Fruit fly (Drosophila melanogaster) whole organism, prepupa: Measurements from ENCODE around the gene RecQ5.

Experiments
- CG10631 ChIP-seq: fragments of 200-800 bp; sonication (Bioruptor generic); optimal IDR thresholded peaks from 2 replicates; lab custom pipeline; 2016; ENCODE audit warnings: missing biosample characterization, missing genetic modification characterization
- CG10669 ChIP-seq: fragments of 200-800 bp; sonication (Bioruptor generic); optimal IDR thresholded peaks from 3 replicates; lab custom pipeline; 2018; ENCODE audit warnings: missing biosample characterization, mild to moderate bottlenecking, missing genetic modification characterization, moderate library complexity
- CG11294 ChIP-seq: fragments of 200-800 bp; sonication (Bioruptor generic); IDR thresholded peaks from 2 replicates; pipeline ENCODE4 v1.3.6; 2022; ENCODE audit warnings: missing biosample characterization, missing genetic modification characterization
- CG11902 ChIP-seq: fragments of 200-800 bp; sonication (Bioruptor generic); optimal IDR thresholded peaks from 3 replicates; lab custom pipeline; 2016; ENCODE audit warnings: missing biosample characterization, missing genetic modification characterization
- CG16779 ChIP-seq: fragments of 200-800 bp; sonication (Bioruptor generic); optimal IDR thresholded peaks from 3 replicates; lab custom pipeline; 2017; ENCODE audit warnings: missing biosample characterization, mild to moderate bottlenecking, missing genetic modification characterization
- CG3032 ChIP-seq: fragments of 200-800 bp; optimal IDR thresholded peaks from 2 replicates; lab custom pipeline; 2019; ENCODE audit warnings: missing biosample characterization, mild to moderate bottlenecking, missing genetic modification characterization, moderate library complexity
- CG31627 ChIP-seq: fragments of 200-800 bp; sonication (Bioruptor generic); optimal IDR thresholded peaks from 3 replicates; lab custom pipeline; 2016; ENCODE audit warnings: missing biosample characterization, missing genetic modification characterization
- CG32006 ChIP-seq: fragments of 200-800 bp; sonication (Bioruptor generic); optimal IDR thresholded peaks from 3 replicates; lab custom pipeline; 2017; ENCODE audit warnings: missing biosample characterization, mild to moderate bottlenecking, missing genetic modification characterization
- CG34406 ChIP-seq: fragments of 200-800 bp; sonication (Bioruptor generic); optimal IDR thresholded peaks from 3 replicates; lab custom pipeline; 2016; ENCODE audit warnings: missing biosample characterization, missing genetic modification characterization
- CG3919 ChIP-seq: fragments of 200-800 bp; sonication (Bioruptor generic); optimal IDR thresholded peaks from 3 replicates; lab custom pipeline; 2016; ENCODE audit warnings: missing biosample characterization, missing genetic modification characterization
- CG6163 ChIP-seq: fragments of 200-800 bp; sonication (Bioruptor generic); IDR thresholded peaks from 3 replicates; pipeline ENCODE4 v1.3.6; 2022; ENCODE audit warnings: missing biosample characterization, missing genetic modification characterization
- CG6276 ChIP-seq: fragments of 200-800 bp; sonication (Bioruptor generic); optimal IDR thresholded peaks from 2 replicates; lab custom pipeline; 2017; ENCODE audit warnings: missing biosample characterization, mild to moderate bottlenecking, missing genetic modification characterization
- CG6792 ChIP-seq: fragments of 200-800 bp; sonication (Bioruptor generic); optimal IDR thresholded peaks from 3 replicates; lab custom pipeline; 2016; ENCODE audit warnings: missing biosample characterization, missing genetic modification characterization
- CG6808 ChIP-seq: fragments of 200-800 bp; sonication (Bioruptor generic); optimal IDR thresholded peaks from 3 replicates; lab custom pipeline; 2017; ENCODE audit warnings: missing biosample characterization, missing genetic modification characterization, mild to moderate bottlenecking, moderate library complexity, missing genetic modification reagents
- CG7368 ChIP-seq: fragments of 200-800 bp; sonication (Bioruptor generic); optimal IDR thresholded peaks from 3 replicates; lab custom pipeline; 2016; ENCODE audit warnings: missing biosample characterization, missing genetic modification characterization
- CG8119 ChIP-seq: fragments of 200-800 bp; sonication (Bioruptor generic); IDR thresholded peaks from 3 replicates; pipeline ENCODE4 v1.3.6; 2022; ENCODE audit warnings: missing biosample characterization, missing genetic modification characterization
- CG8319 ChIP-seq: fragments of 200-800 bp; sonication (Bioruptor generic); optimal IDR thresholded peaks from 3 replicates; lab custom pipeline; 2016; ENCODE audit warnings: missing biosample characterization, missing genetic modification characterization
- CG8632 ChIP-seq: fragments of 200-800 bp; sonication (Bioruptor generic); optimal IDR thresholded peaks from 3 replicates; lab custom pipeline; 2016; ENCODE audit warnings: missing biosample characterization, missing genetic modification characterization
- Eip75B ChIP-seq: fragments of 200-800 bp; sonication (Bioruptor generic); optimal IDR thresholded peaks from 3 replicates; lab custom pipeline; 2016; ENCODE audit warnings: missing biosample characterization, missing genetic modification characterization
- Eip78C ChIP-seq: fragments of 200-800 bp; sonication (Bioruptor generic); peaks from one replicate; lab custom pipeline; 2016; ENCODE audit warnings: missing biosample characterization, missing genetic modification characterization
- Ets21C ChIP-seq: fragments of 200-800 bp; sonication (Bioruptor generic); optimal IDR thresholded peaks from 3 replicates; lab custom pipeline; 2016; ENCODE audit warnings: missing biosample characterization, missing genetic modification characterization
- Ets96B ChIP-seq: fragments of 200-800 bp; optimal IDR thresholded peaks from 2 replicates; lab custom pipeline; 2019; ENCODE audit warnings: missing biosample characterization, mild to moderate bottlenecking, missing genetic modification characterization, moderate library complexity
- Gug ChIP-seq: fragments of 200-800 bp; sonication (Bioruptor generic); IDR thresholded peaks from 2 replicates; pipeline ENCODE4 v1.3.6; 2022; ENCODE audit warnings: missing biosample characterization, missing genetic modification characterization
- Hr39 ChIP-seq: fragments of 200-800 bp; sonication (Bioruptor generic); optimal IDR thresholded peaks from 2 replicates; lab custom pipeline; 2016; ENCODE audit warnings: missing biosample characterization, missing genetic modification characterization
- Hr4 ChIP-seq: fragments of 200-800 bp; sonication (Bioruptor generic); optimal IDR thresholded peaks from 3 replicates; lab custom pipeline; 2016; ENCODE audit warnings: missing biosample characterization, missing genetic modification characterization
- Met ChIP-seq: fragments of 200-800 bp; sonication (Bioruptor generic); optimal IDR thresholded peaks from 3 replicates; lab custom pipeline; 2016; ENCODE audit warnings: missing biosample characterization, missing genetic modification characterization
- OdsH ChIP-seq: fragments of 200-800 bp; sonication (Bioruptor generic); optimal IDR thresholded peaks from 3 replicates; lab custom pipeline; 2016; ENCODE audit warnings: missing biosample characterization, missing genetic modification characterization
- Smox ChIP-seq: fragments of 200-800 bp; sonication (Bioruptor generic); optimal IDR thresholded peaks from 3 replicates; lab custom pipeline; 2016; ENCODE audit warnings: missing biosample characterization, missing genetic modification characterization
- Sox102F ChIP-seq: fragments of 200-800 bp; sonication (Bioruptor generic); optimal IDR thresholded peaks from 2 replicates; lab custom pipeline; 2016; ENCODE audit warnings: missing biosample characterization, mild to moderate bottlenecking, missing genetic modification characterization
- Sox14 ChIP-seq: fragments of 200-800 bp; sonication (Bioruptor generic); optimal IDR thresholded peaks from 3 replicates; lab custom pipeline; 2016; ENCODE audit warnings: missing biosample characterization, missing genetic modification characterization
- Sox15 ChIP-seq: fragments of 200-800 bp; sonication (Bioruptor generic); optimal IDR thresholded peaks from 3 replicates; lab custom pipeline; 2016; ENCODE audit warnings: missing biosample characterization, missing genetic modification characterization
- achi ChIP-seq: fragments of 200-800 bp; sonication (Bioruptor generic); optimal IDR thresholded peaks from 3 replicates; lab custom pipeline; 2016; ENCODE audit warnings: missing biosample characterization, missing genetic modification characterization
- cyc ChIP-seq: fragments of 200-800 bp; sonication (Bioruptor generic); optimal IDR thresholded peaks from 3 replicates; lab custom pipeline; 2016; ENCODE audit warnings: missing biosample characterization, missing genetic modification characterization
- dac ChIP-seq: fragments of 200-800 bp; sonication (Bioruptor generic); optimal IDR thresholded peaks from 2 replicates; lab custom pipeline; 2017; ENCODE audit warnings: missing biosample characterization, mild to moderate bottlenecking, missing genetic modification characterization
- dsx ChIP-seq: fragments of 200-800 bp; optimal IDR thresholded peaks from 3 replicates; lab custom pipeline; 2019; ENCODE audit warnings: missing biosample characterization, mild to moderate bottlenecking, missing genetic modification characterization, moderate library complexity; ENCODE audit not compliant: poor library complexity, severe bottlenecking
- eg ChIP-seq: fragments of 200-800 bp; sonication (Bioruptor generic); IDR thresholded peaks from 3 replicates; pipeline ENCODE4 v1.3.6; 2022; ENCODE audit warnings: missing biosample characterization, missing genetic modification characterization
- esn ChIP-seq: fragments of 200-800 bp; sonication (Bioruptor generic); optimal IDR thresholded peaks from 2 replicates; lab custom pipeline; 2016; ENCODE audit warnings: missing biosample characterization, mild to moderate bottlenecking, missing genetic modification characterization, moderate library complexity
- fd59A ChIP-seq: fragments of 200-800 bp; sonication (Bioruptor generic); optimal IDR thresholded peaks from 2 replicates; lab custom pipeline; 2017; ENCODE audit warnings: missing biosample characterization, mild to moderate bottlenecking, missing genetic modification characterization, missing genetic modification reagents
- fkh ChIP-seq: fragments of 200-800 bp; sonication (Bioruptor generic); optimal IDR thresholded peaks from 3 replicates; lab custom pipeline; 2017; ENCODE audit warnings: missing biosample characterization, mild to moderate bottlenecking, missing genetic modification characterization, moderate library complexity
- net ChIP-seq: fragments of 200-800 bp; sonication (Bioruptor generic); optimal IDR thresholded peaks from 3 replicates; lab custom pipeline; 2016; ENCODE audit warnings: missing biosample characterization, missing genetic modification characterization
- pdm3 ChIP-seq: fragments of 200-800 bp; sonication (Bioruptor generic); optimal IDR thresholded peaks from 3 replicates; lab custom pipeline; 2016; ENCODE audit warnings: missing biosample characterization, missing genetic modification characterization
- salr ChIP-seq, 2 experiments: fragments of 200-800 bp; sonication (Bioruptor generic); optimal IDR thresholded peaks; 3 replicates each; lab custom pipeline; 2016 to 2018; ENCODE audit warnings: missing biosample characterization in 2 of 2, missing genetic modification characterization in 2 of 2, mild to moderate bottlenecking in 1 of 2
- ss ChIP-seq, 2 experiments: fragments of 200-800 bp; sonication (Bioruptor generic); optimal IDR thresholded peaks; 2 replicates in 1 of 2; 3 replicates in 1 of 2; lab custom pipeline; 2017 to 2018; ENCODE audit warnings: mild to moderate bottlenecking in 2 of 2, missing biosample characterization in 2 of 2, missing genetic modification characterization in 2 of 2, moderate library complexity in 1 of 2
- topi ChIP-seq: fragments of 200-800 bp; sonication (Bioruptor generic); optimal IDR thresholded peaks from 3 replicates; lab custom pipeline; 2016; ENCODE audit warnings: missing biosample characterization, missing genetic modification characterization

RecQ5 gene

DNA sequence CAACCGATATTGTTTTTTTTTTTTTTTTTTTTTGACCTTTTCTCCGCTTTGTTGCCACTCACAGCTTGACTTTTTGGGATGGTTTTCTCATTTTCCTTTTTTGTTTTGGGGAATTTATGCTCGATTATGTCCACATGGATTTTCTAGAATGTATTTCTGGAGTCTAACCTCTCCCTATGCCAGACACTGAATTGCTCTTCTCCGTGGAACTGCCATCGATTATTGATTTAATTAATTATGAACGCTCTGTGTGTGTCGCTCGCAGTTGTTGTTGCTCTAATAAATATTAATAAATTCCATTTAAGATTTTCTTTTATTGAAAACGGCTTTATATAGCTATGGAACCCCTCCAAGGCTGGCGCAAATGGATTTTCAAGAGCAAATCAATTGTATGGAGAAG, 23.8 kb upstream of the RecQ5 start:
- TF ChIP-seq CG8319 (GFP tag; lab: Kevin White, UChicago) (no peak), CG6276 (GFP tag; lab: Kevin White, UChicago) (no peak), Eip78C (GFP tag; lab: Kevin White, UChicago) (no peak), CG8119 (no peak), CG11294 (GFP tag; lab: Robert Waterston, UW) (no peak), Sox102F (no peak), Ets21C (GFP tag; lab: Kevin White, UChicago) (no peak), OdsH (GFP tag; lab: Kevin White, UChicago) (no peak), esn (GFP tag; lab: Kevin White, UChicago) (no peak), CG8632 (GFP tag; lab: Kevin White, UChicago) (no peak), CG10631 (GFP tag; lab: Kevin White, UChicago) (no peak), CG3032 (no peak), Hr4 (no peak), CG6808 (GFP tag; lab: Kevin White, UChicago) (no peak), Gug (GFP tag; lab: Robert Waterston, UW) (no peak), dac (GFP tag; lab: Kevin White, UChicago) (no peak), CG6163 (GFP tag; lab: Robert Waterston, UW) (no peak)

DNA sequence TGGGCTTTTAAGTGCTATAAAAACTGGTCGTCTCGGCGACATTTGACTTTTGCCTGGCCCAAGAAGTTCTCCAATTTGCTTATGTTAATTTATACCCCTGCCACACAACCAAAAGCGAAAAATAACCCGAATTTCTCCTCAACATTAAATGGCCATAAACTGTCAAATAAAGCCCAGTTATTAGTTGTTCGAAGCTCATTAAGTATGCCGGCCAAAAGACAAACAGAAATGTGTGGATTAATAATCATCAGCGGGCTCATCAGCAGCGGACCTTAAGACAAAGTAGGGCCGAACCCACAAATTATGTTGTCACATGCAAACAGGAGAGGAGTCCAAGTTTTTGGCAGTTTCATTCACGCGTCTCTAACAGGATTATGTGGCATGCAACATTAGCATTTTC, 23.3 kb upstream of the RecQ5 start:
- TF ChIP-seq CG3919 (GFP tag; lab: Kevin White, UChicago) = no peak
- no peak for TF ChIP-seq topi (GFP tag; lab: Kevin White, UChicago)
- TF ChIP-seq CG10631 (GFP tag; lab: Kevin White, UChicago) = no peak
- no peak for TF ChIP-seq CG32006 (GFP tag; lab: Kevin White, UChicago)
- TF ChIP-seq Sox15 (GFP tag; lab: Kevin White, UChicago) = no peak
- no peak for TF ChIP-seq CG11294 (GFP tag; lab: Robert Waterston, UW)
- no peak for TF ChIP-seq fd59A (GFP tag; lab: Kevin White, UChicago)

DNA sequence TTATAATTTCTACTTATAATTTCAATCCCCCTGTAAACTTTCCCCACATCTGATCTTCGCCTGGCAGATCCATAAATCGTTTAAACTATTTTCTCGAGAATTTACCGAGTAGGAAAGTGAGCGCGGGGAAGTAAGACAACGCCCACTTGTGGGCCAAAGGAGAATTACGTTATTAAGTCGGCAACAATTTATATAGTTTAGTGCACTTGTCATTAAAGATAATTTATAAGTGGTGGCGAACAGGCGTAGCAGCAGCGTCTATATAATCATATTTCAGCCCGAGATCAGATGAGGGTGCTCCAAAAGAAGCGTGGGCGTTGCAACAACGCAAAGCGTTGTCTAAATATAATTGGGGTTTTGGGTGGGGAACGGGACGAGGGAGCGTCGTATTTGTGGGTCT, 22.9 kb upstream of the RecQ5 start:
- TF ChIP-seq Eip78C (GFP tag; lab: Kevin White, UChicago) (peak; percentile 7), Hr4 (no peak)

DNA sequence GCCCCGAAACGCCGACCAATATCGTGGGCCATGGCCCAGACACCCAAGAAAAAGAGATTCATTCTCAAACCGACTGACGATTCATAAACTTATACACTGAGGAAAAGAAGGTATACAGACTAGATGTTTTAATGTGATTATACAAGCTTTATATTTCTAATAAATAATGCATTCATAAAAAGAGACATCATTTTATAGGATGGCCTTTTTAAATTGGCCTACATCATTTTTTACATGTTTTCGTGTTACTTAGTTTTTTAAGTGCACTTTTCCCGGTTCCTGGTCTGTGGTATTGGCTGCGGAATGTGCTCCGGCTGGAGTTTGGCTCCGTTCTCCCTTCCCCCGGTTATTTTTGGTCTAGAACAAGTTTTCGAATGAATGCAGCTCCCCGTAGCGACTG, 20.7 kb upstream of the RecQ5 start:
- TF ChIP-seq dsx (peak; percentile 96), cyc (peak; percentile 82), topi (GFP tag; lab: Kevin White, UChicago) (peak; percentile 85), Met (GFP tag; lab: Kevin White, UChicago) (peak; percentile 86), Hr4 (peak; percentile 81), net (GFP tag; lab: Kevin White, UChicago) (peak; percentile 90), fd59A (GFP tag; lab: Kevin White, UChicago) (peak; percentile 94), Smox (GFP tag; lab: Kevin White, UChicago) (peak; percentile 80), Sox14 (peak; percentile 95), CG32006 (GFP tag; lab: Kevin White, UChicago) (peak; percentile 90), CG31627 (peak; percentile 80), Sox102F (peak; percentile 83), CG34406 (GFP tag; lab: Kevin White, UChicago) (peak; percentile 83), esn (GFP tag; lab: Kevin White, UChicago) (peak; percentile 87), Sox15 (GFP tag; lab: Kevin White, UChicago) (peak; percentile 52), pdm3 (GFP tag; lab: Kevin White, UChicago) (peak; percentile 91), CG7368 (GFP tag; lab: Kevin White, UChicago) (peak; percentile 77), Ets21C (GFP tag; lab: Kevin White, UChicago) (peak; percentile 63), CG6792 (peak; percentile 87), OdsH (GFP tag; lab: Kevin White, UChicago) (peak; percentile 91), Ets96B (tag; lab: Kevin White, UChicago) (peak; percentile 97), CG16779 (peak; percentile 74), CG11902 (peak; percentile 56), Gug (GFP tag; lab: Robert Waterston, UW) (peak; percentile 89), CG8632 (GFP tag; lab: Kevin White, UChicago) (peak; percentile 83), fkh (GFP tag; lab: Kevin White, UChicago) (no peak), Eip75B (GFP tag; lab: Kevin White, UChicago) (peak; percentile 96), CG8319 (GFP tag; lab: Kevin White, UChicago) (peak; percentile 66), ss (GFP tag; optimal IDR thresholded peaks at IDR 0.05; lab: Kevin White, UChicago) (peak; percentile 90 to 92), Hr39 (GFP tag; lab: Kevin White, UChicago) (peak; percentile 81), eg (GFP tag; lab: Robert Waterston, UW) (peak; percentile 86), CG10669 (GFP tag; lab: Kevin White, UChicago) (peak; percentile 93), salr (GFP tag; optimal IDR thresholded peaks at IDR 0.05; lab: Kevin White, UChicago) (peak; percentile 91 to 94), achi (peak; percentile 93), CG10631 (GFP tag; lab: Kevin White, UChicago) (peak; percentile 96)
